Fruit fly (Drosophila melanogaster) whole organism, wandering third instar larva: ENCODE results near the gene CG13674.
"Not testable (repeated sequence)": the region's sequence is repeated elsewhere in the genome, so short reads cannot be mapped to it uniquely, and the experiment has no call there.

Source experiments
- rgr ChIP-seq: fragments of 200-800 bp; sonication (Bioruptor generic); optimal IDR thresholded peaks from 3 replicates; lab custom pipeline; 2016; ENCODE audit warnings: missing biosample characterization, mild to moderate bottlenecking, missing genetic modification characterization
- sage ChIP-seq: fragments of 200-800 bp; sonication (Bioruptor generic); optimal IDR thresholded peaks from 2 replicates; lab custom pipeline; 2016; ENCODE audit warnings: missing biosample characterization, mild to moderate bottlenecking, missing genetic modification characterization

dm6 chr3L:8238347-8238746 is 19.6 kb upstream of the CG13674 start, which contains the start of gene Dscam4:
- not testable (repeated sequence) for TF ChIP-seq rgr, sage (GFP tag; lab: Kevin White, UChicago)
